Fruit fly (Drosophila melanogaster) whole organism, embryonic: Measurements from ENCODE around the gene mmd.

Source experiments
- Atf6 ChIP-seq: fragments of 200-800 bp; sonication (Bioruptor generic); IDR thresholded peaks from 2 replicates; pipeline ENCODE4 v1.3.6; 2022; ENCODE audit warnings: missing biosample characterization, missing genetic modification characterization
- CG1024 ChIP-seq: fragments of 200-800 bp; sonication (Bioruptor generic); IDR thresholded peaks from 2 replicates; pipeline ENCODE4 v1.3.6; 2022; ENCODE audit warnings: missing biosample characterization, missing genetic modification characterization
- CG11085 ChIP-seq: fragments of 200-800 bp; sonication (Bioruptor generic); IDR thresholded peaks from 2 replicates; pipeline ENCODE4 v1.3.6; 2022; ENCODE audit warnings: missing biosample characterization, missing genetic modification characterization
- CG11695 ChIP-seq: fragments of 200-800 bp; sonication (Bioruptor generic); IDR thresholded peaks from 3 replicates; pipeline ENCODE4 v1.3.6; 2022; ENCODE audit warnings: missing biosample characterization, missing genetic modification characterization
- CG12942 ChIP-seq: fragments of 200-800 bp; sonication (Bioruptor generic); optimal IDR thresholded peaks from 3 replicates; lab custom pipeline; 2016; ENCODE audit warnings: missing biosample characterization, missing genetic modification characterization
- CG15073 ChIP-seq: fragments of 200-800 bp; sonication (Bioruptor generic); optimal IDR thresholded peaks from 2 replicates; lab custom pipeline; 2016; ENCODE audit warnings: missing biosample characterization, missing genetic modification characterization
- CG16813 ChIP-seq: fragments of 200-800 bp; sonication (Bioruptor generic); IDR thresholded peaks from 3 replicates; pipeline ENCODE4 v1.3.6; 2022; ENCODE audit warnings: missing biosample characterization, missing genetic modification characterization; ENCODE audit not compliant: partially characterized antibody
- CG3065 ChIP-seq: fragments of 200-800 bp; sonication (Bioruptor generic); optimal IDR thresholded peaks from 2 replicates; lab custom pipeline; 2016; ENCODE audit warnings: missing biosample characterization, missing genetic modification characterization
- CG32772 ChIP-seq: fragments of 200-800 bp; sonication (Bioruptor generic); IDR thresholded peaks from 2 replicates; pipeline ENCODE4 v1.3.6; 2022; ENCODE audit warnings: missing biosample characterization, missing genetic modification characterization
- CG3407 ChIP-seq: fragments of 200-800 bp; sonication (Bioruptor generic); optimal IDR thresholded peaks from 2 replicates; lab custom pipeline; 2018; ENCODE audit warnings: missing biosample characterization, mild to moderate bottlenecking, missing genetic modification characterization
- CG3995 ChIP-seq: fragments of 200-800 bp; sonication (Bioruptor generic); optimal IDR thresholded peaks from 3 replicates; lab custom pipeline; 2016; ENCODE audit warnings: missing biosample characterization, missing genetic modification characterization
- CG4617 ChIP-seq: fragments of 200-800 bp; sonication (Bioruptor generic); optimal IDR thresholded peaks from 3 replicates; lab custom pipeline; 2016; ENCODE audit warnings: missing biosample characterization, missing genetic modification characterization, borderline replicate concordance
- CG8924 ChIP-seq: fragments of 200-800 bp; optimal IDR thresholded peaks from 3 replicates; lab custom pipeline; 2019; ENCODE audit warnings: missing biosample characterization, mild to moderate bottlenecking, missing genetic modification characterization, moderate library complexity
- CG8944 ChIP-seq: fragments of 200-800 bp; sonication (Bioruptor generic); optimal IDR thresholded peaks from 3 replicates; lab custom pipeline; 2016; ENCODE audit warnings: missing biosample characterization, missing genetic modification characterization
- CG9817 ChIP-seq: fragments of 200-800 bp; sonication (Bioruptor generic); optimal IDR thresholded peaks from 2 replicates; lab custom pipeline; 2018; ENCODE audit warnings: missing biosample characterization, mild to moderate bottlenecking, missing genetic modification characterization, moderate library complexity
- Chrac-16 ChIP-seq: fragments of 200-800 bp; sonication (Bioruptor generic); optimal IDR thresholded peaks from 3 replicates; lab custom pipeline; 2016; ENCODE audit warnings: missing biosample characterization, missing genetic modification characterization
- Doc2 ChIP-seq: fragments of 200-800 bp; sonication (Bioruptor generic); IDR thresholded peaks from 2 replicates; pipeline ENCODE4 v1.3.6; 2022; ENCODE audit warnings: missing biosample characterization, missing genetic modification characterization
- Fer3 ChIP-seq: fragments of 200-800 bp; sonication (Bioruptor generic); optimal IDR thresholded peaks from 2 replicates; lab custom pipeline; 2018; ENCODE audit warnings: missing biosample characterization, mild to moderate bottlenecking, missing genetic modification characterization, moderate library complexity
- HHEX ChIP-seq: fragments of 200-800 bp; sonication (Bioruptor generic); optimal IDR thresholded peaks from 3 replicates; lab custom pipeline; 2017; ENCODE audit warnings: missing biosample characterization, mild to moderate bottlenecking, missing genetic modification characterization, missing genetic modification reagents
- Hr3 ChIP-seq: fragments of 200-800 bp; sonication (Bioruptor generic); optimal IDR thresholded peaks from 3 replicates; lab custom pipeline; 2016; ENCODE audit warnings: missing biosample characterization, missing genetic modification characterization
- Hr51 ChIP-seq, 2 experiments: fragments of 200-800 bp; sonication (Bioruptor generic); optimal IDR thresholded peaks; 2 replicates in 1 of 2; 3 replicates in 1 of 2; lab custom pipeline; 2016 to 2018; ENCODE audit warnings: missing biosample characterization in 2 of 2, missing genetic modification characterization in 2 of 2, mild to moderate bottlenecking in 1 of 2, moderate library complexity in 1 of 2
- Hr78 ChIP-seq, 2 experiments: fragments of 200-800 bp in 1 of 2; fragments of >200 bp in 1 of 2; sonication (Bioruptor generic) in 1 of 2; optimal IDR thresholded peaks; 2 replicates each; lab custom pipeline; 2017 to 2019; ENCODE audit warnings: missing biosample characterization in 2 of 2, missing genetic modification characterization in 2 of 2, mild to moderate bottlenecking in 1 of 2, moderate library complexity in 1 of 2
- Hsf ChIP-seq: fragments of 200-800 bp; sonication (Bioruptor generic); optimal IDR thresholded peaks from 3 replicates; lab custom pipeline; 2016; ENCODE audit warnings: missing biosample characterization, missing genetic modification characterization
- Meics ChIP-seq: fragments of 200-800 bp; sonication (Bioruptor generic); optimal IDR thresholded peaks from 2 replicates; lab custom pipeline; 2017; ENCODE audit warnings: missing biosample characterization, mild to moderate bottlenecking, missing genetic modification characterization
- NK7.1 ChIP-seq: fragments of 200-800 bp; sonication (Bioruptor generic); optimal IDR thresholded peaks from 3 replicates; lab custom pipeline; 2016; ENCODE audit warnings: missing biosample characterization, missing genetic modification characterization
- Nf-YC ChIP-seq: fragments of 200-800 bp; optimal IDR thresholded peaks from 3 replicates; lab custom pipeline; 2019; ENCODE audit warnings: missing biosample characterization, mild to moderate bottlenecking, missing genetic modification characterization, moderate library complexity
- Poxn ChIP-seq: fragments of 200-800 bp; sonication (Bioruptor generic); IDR thresholded peaks from 2 replicates; pipeline ENCODE4 v1.3.6; 2022; ENCODE audit warnings: missing biosample characterization, missing genetic modification characterization
- Ptx1 ChIP-seq: fragments of 200-800 bp; sonication (Bioruptor generic); IDR thresholded peaks from 2 replicates; pipeline ENCODE4 v1.3.6; 2022; ENCODE audit warnings: missing biosample characterization, missing genetic modification characterization
- Rfx ChIP-seq: fragments of 200-800 bp; sonication (Bioruptor generic); IDR thresholded peaks from 2 replicates; pipeline ENCODE4 v1.3.6; 2022; ENCODE audit warnings: missing biosample characterization, missing genetic modification characterization
- Side ChIP-seq: fragments of 200-800 bp; sonication (Bioruptor generic); optimal IDR thresholded peaks from 2 replicates; lab custom pipeline; 2016; ENCODE audit warnings: missing biosample characterization, missing genetic modification characterization
- ac ChIP-seq: fragments of 200-800 bp; sonication (Bioruptor generic); optimal IDR thresholded peaks from 3 replicates; lab custom pipeline; 2017; ENCODE audit warnings: missing biosample characterization, mild to moderate bottlenecking, missing genetic modification characterization
- corto ChIP-seq: fragments of 200-800 bp; sonication (Bioruptor generic); optimal IDR thresholded peaks from 2 replicates; lab custom pipeline; 2016; ENCODE audit warnings: missing biosample characterization, mild to moderate bottlenecking, missing genetic modification characterization, moderate library complexity
- crc ChIP-seq: fragments of 200-800 bp; sonication (Bioruptor generic); optimal IDR thresholded peaks from 2 replicates; lab custom pipeline; 2016; ENCODE audit warnings: missing biosample characterization, missing genetic modification characterization
- dmrt99B ChIP-seq: fragments of 200-800 bp; sonication (Bioruptor generic); optimal IDR thresholded peaks from 2 replicates; lab custom pipeline; 2018; ENCODE audit warnings: missing biosample characterization, mild to moderate bottlenecking, missing genetic modification characterization, moderate library complexity
- ems ChIP-seq: fragments of 200-800 bp; sonication (Bioruptor generic); optimal IDR thresholded peaks from 3 replicates; lab custom pipeline; 2016; ENCODE audit warnings: missing biosample characterization, missing genetic modification characterization
- eyg ChIP-seq: fragments of 200-800 bp; sonication (Bioruptor generic); optimal IDR thresholded peaks from 3 replicates; lab custom pipeline; 2016; ENCODE audit warnings: missing biosample characterization, missing genetic modification characterization
- gro ChIP-seq: fragments of 200-800 bp; sonication (Bioruptor generic); optimal IDR thresholded peaks from 2 replicates; lab custom pipeline; 2016; ENCODE audit warnings: missing biosample characterization, missing genetic modification characterization
- hb ChIP-seq: fragments of 200-800 bp; sonication (Bioruptor generic); IDR thresholded peaks from 3 replicates; pipeline ENCODE4 v1.3.6; 2022; ENCODE audit warnings: missing biosample characterization, missing genetic modification characterization; ENCODE audit not compliant: partially characterized antibody
- her ChIP-seq: fragments of 200-800 bp; sonication (Bioruptor generic); optimal IDR thresholded peaks from 2 replicates; lab custom pipeline; 2016; ENCODE audit warnings: missing biosample characterization, missing genetic modification characterization
- inv ChIP-seq: fragments of 200-800 bp; sonication (Bioruptor generic); IDR thresholded peaks from 2 replicates; pipeline ENCODE4 v1.3.6; 2022; ENCODE audit warnings: missing biosample characterization, missing genetic modification characterization; ENCODE audit not compliant: partially characterized antibody
- otp ChIP-seq: fragments of 200-800 bp; sonication (Bioruptor generic); IDR thresholded peaks from 3 replicates; pipeline ENCODE4, ENCODE4 v1.3.6; 2022; ENCODE audit warnings: missing biosample characterization, missing genetic modification characterization
- pan ChIP-seq, 4 experiments: fragments of >200 bp in 3 of 4; fragments of 200-800 bp in 1 of 4; sonication (Bioruptor generic) in 1 of 4; optimal IDR thresholded peaks in 3 of 4; IDR thresholded peaks in 1 of 4; 2 replicates each; pipeline versions ENCODE4 v1.3.6 to Lab custom; 2017 to 2022; ENCODE audit warnings: missing biosample characterization in 2 of 4, missing genetic modification characterization in 2 of 4, mixed read lengths in 1 of 4
- slbo ChIP-seq: fragments of 200-800 bp; sonication (Bioruptor generic); IDR thresholded peaks from 2 replicates; pipeline ENCODE4 v1.3.6; 2022; ENCODE audit warnings: missing biosample characterization, missing genetic modification characterization
- sna ChIP-seq: fragments of 200-800 bp; sonication (Bioruptor generic); IDR thresholded peaks from 2 replicates; pipeline ENCODE4 v1.3.6; 2022; ENCODE audit warnings: missing biosample characterization, missing genetic modification characterization; ENCODE audit not compliant: partially characterized antibody
- tgo ChIP-seq: fragments of 200-800 bp; sonication (Bioruptor generic); IDR thresholded peaks from 3 replicates; pipeline ENCODE4 v1.3.6; 2022; ENCODE audit warnings: missing biosample characterization, missing genetic modification characterization
- tna ChIP-seq: fragments of 200-800 bp; sonication (Bioruptor generic); IDR thresholded peaks from 2 replicates; pipeline ENCODE4 v1.3.6; 2022; ENCODE audit warnings: missing biosample characterization, missing genetic modification characterization; ENCODE audit not compliant: partially characterized antibody
- wek ChIP-seq: fragments of 200-800 bp; sonication (Bioruptor generic); optimal IDR thresholded peaks from 3 replicates; lab custom pipeline; 2018; ENCODE audit warnings: missing biosample characterization, mild to moderate bottlenecking, missing genetic modification characterization, moderate library complexity
- zfh1 ChIP-seq: fragments of 200-800 bp; sonication (Bioruptor generic); IDR thresholded peaks from 3 replicates; pipeline ENCODE4 v1.3.6; 2022; ENCODE audit warnings: missing biosample characterization, missing genetic modification characterization

Gene mmd

DNA sequence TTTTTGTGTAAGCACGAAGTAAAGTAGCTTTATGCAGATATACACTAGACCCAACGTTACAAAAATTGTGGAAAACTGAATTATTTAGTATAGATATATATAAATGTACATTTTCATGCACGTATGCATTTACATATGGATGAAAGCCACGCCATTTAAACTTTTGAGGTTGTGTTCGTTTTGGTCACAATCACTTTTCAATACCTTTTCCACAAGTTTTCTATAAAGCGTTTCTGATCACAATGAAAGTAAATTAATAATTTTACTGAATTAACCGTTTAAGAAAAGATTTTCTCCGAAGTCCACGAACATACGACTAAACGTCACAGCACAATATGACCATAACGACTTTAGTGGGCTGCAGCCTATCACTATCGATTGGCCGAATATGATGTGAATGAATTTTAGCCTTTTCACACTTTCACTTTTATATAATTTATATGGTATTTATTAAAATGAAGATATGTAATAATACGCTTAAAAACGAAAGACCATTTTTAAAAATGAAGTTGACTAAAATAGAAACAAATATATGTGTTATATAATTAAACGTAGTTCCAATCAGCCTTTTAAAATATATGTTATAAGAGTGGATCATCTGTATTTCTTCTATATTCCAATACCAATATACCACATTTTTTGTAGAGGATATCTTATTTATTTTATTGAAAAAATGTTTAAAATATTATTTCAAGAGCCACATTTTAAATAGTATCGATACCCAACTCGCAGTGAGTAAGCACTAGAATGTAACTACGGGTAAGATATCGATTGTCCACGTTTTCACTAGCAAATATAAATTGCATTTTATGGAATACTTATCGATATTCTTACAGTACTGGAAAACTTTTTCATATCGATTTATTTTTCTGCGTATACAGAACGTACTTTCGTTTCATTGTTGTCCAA is 18.9 kb upstream of the mmd start, which contains the start of the genes CG46312, eIF5 and exd (continued):
- TF ChIP-seq Hsf (GFP tag; lab: Kevin White, UChicago) (no peak), Ptx1 (no peak), otp (GFP tag; lab: Robert Waterston, UW) (no peak), her (GFP tag; lab: Kevin White, UChicago) (no peak), CG1024 (GFP tag; lab: Robert Waterston, UW) (peak; percentile 28; the same call in 1 of the 2 replicates), CG8924 (peak; percentile 14), CG3407 (GFP tag; lab: Kevin White, UChicago) (no peak), dmrt99B (no peak), CG12942 (GFP tag; lab: Kevin White, UChicago) (no peak), CG15073 (GFP tag; lab: Kevin White, UChicago) (no peak), eyg (GFP tag; lab: Kevin White, UChicago) (no peak), Poxn (GFP tag; lab: Robert Waterston, UW) (no peak), CG32772 (no peak), ac (GFP tag; lab: Kevin White, UChicago) (no peak), Meics (GFP tag; lab: Kevin White, UChicago) (no peak), CG9817 (no peak), NK7.1 (no peak), pan (optimal IDR thresholded peaks at IDR 0.05; lab: Kevin White, UChicago) (no peak), pan (GFP tag; optimal IDR thresholded peaks at IDR 0.05 in 1 of 2, IDR thresholded peaks at IDR 0.05 in 1 of 2) (no peak), Side (GFP tag; lab: Kevin White, UChicago) (no peak), Hr78 (GFP tag; optimal IDR thresholded peaks at IDR 0.05; lab: Kevin White, UChicago) (no peak), Chrac-16 (GFP tag; lab: Kevin White, UChicago) (no peak), CG8944 (no peak), Hr51 (GFP tag; optimal IDR thresholded peaks at IDR 0.05; lab: Kevin White, UChicago) (no peak), inv (GFP tag; lab: Robert Waterston, UW) (peak; percentile 64; the same call in 1 of the 2 replicates), Rfx (GFP tag; lab: Robert Waterston, UW) (no peak), sna (GFP tag; lab: Robert Waterston, UW) (0 out of 2 replicates have a peak, but pooled peaks have one; percentile 23), tna (GFP tag; lab: Robert Waterston, UW) (peak; percentile 77), HHEX (no peak), CG11695 (no peak), CG3065 (GFP tag; lab: Kevin White, UChicago) (no peak), Doc2 (GFP tag; lab: Robert Waterston, UW) (no peak), corto (no peak), CG4617 (GFP tag; lab: Kevin White, UChicago) (no peak), wek (GFP tag; lab: Kevin White, UChicago) (no peak), CG16813 (GFP tag; lab: Robert Waterston, UW) (peak; percentile 78), CG3995 (peak; percentile 12), gro (GFP tag; lab: Kevin White, UChicago) (no peak), Fer3 (tag; lab: Kevin White, UChicago) (no peak), CG11085 (GFP tag; lab: Robert Waterston, UW) (no peak), zfh1 (no peak), ems (GFP tag; lab: Kevin White, UChicago) (no peak), Atf6 (GFP tag; lab: Robert Waterston, UW) (no peak), crc (GFP tag; lab: Kevin White, UChicago) (no peak), Hr3 (GFP tag; lab: Kevin White, UChicago) (no peak), tgo (GFP tag; lab: Robert Waterston, UW) (no peak), slbo (GFP tag; lab: Robert Waterston, UW) (no peak), Nf-YC (tag; lab: Kevin White, UChicago) (no peak), hb (GFP tag; lab: Robert Waterston, UW) (peak; percentile 79)
